Worm (Caenorhabditis elegans) whole organism, mixed stage, embryonic: Measurements from ENCODE around the gene timp-1.

Source experiments
- M03D4.4 ChIP-seq: sonication (generic microtip); optimal IDR thresholded peaks from 2 replicates; lab custom pipeline; 2017; ENCODE audit warnings: mild to moderate bottlenecking, missing genetic modification characterization, missing compliant biosample characterization
- bed-3 ChIP-seq: fragments of 200-800 bp; sonication (Bioruptor generic); optimal IDR thresholded peaks from 3 replicates; lab custom pipeline; 2018; ENCODE audit warnings: mild to moderate bottlenecking, missing genetic modification characterization, moderate library complexity, missing compliant biosample characterization
- blmp-1 ChIP-seq: fragments of 150-350 bp; optimal IDR thresholded peaks from 2 replicates; lab custom pipeline; 2014; ENCODE audit warnings: missing biosample characterization, missing genetic modification characterization
- ceh-39 ChIP-seq: fragments of 150-350 bp; optimal IDR thresholded peaks from 2 replicates; lab custom pipeline; 2014; ENCODE audit warnings: missing biosample characterization, missing genetic modification characterization
- ceh-43 ChIP-seq: fragments of 200-800 bp; sonication (Bioruptor generic); optimal IDR thresholded peaks from 2 replicates; lab custom pipeline; 2018; ENCODE audit warnings: mild to moderate bottlenecking, missing genetic modification characterization, moderate library complexity, missing compliant biosample characterization
- ceh-83 ChIP-seq: fragments of 200-800 bp; sonication (Bioruptor generic); optimal IDR thresholded peaks from 2 replicates; lab custom pipeline; 2018; ENCODE audit warnings: mild to moderate bottlenecking, missing genetic modification characterization, missing compliant biosample characterization
- ces-1 ChIP-seq: fragments of 150-350 bp; optimal IDR thresholded peaks from 2 replicates; lab custom pipeline; 2014; ENCODE audit warnings: missing biosample characterization, missing genetic modification reagents, missing genetic modification characterization
- cnd-1 ChIP-seq: fragments of 200-800 bp; sonication (Bioruptor generic); optimal IDR thresholded peaks from 2 replicates; lab custom pipeline; 2018; ENCODE audit warnings: mild to moderate bottlenecking, missing genetic modification characterization, missing compliant biosample characterization
- drap-1 ChIP-seq: fragments of 200-800 bp; sonication (Bioruptor generic); optimal IDR thresholded peaks from 3 replicates; lab custom pipeline; 2018; ENCODE audit warnings: mild to moderate bottlenecking, missing genetic modification characterization, missing compliant biosample characterization
- elt-1 ChIP-seq: sonication (generic microtip); optimal IDR thresholded peaks from 2 replicates; lab custom pipeline; 2017; ENCODE audit warnings: missing genetic modification characterization, mild to moderate bottlenecking, missing compliant biosample characterization, antibody characterized with exemption, moderate library complexity, borderline replicate concordance; ENCODE audit not compliant: insufficient read depth
- elt-3 ChIP-seq: fragments of 150-350 bp; optimal IDR thresholded peaks from 2 replicates; lab custom pipeline; 2014; ENCODE audit warnings: missing biosample characterization, missing genetic modification characterization
- flh-1 ChIP-seq: fragments of 200-800 bp; sonication (Bioruptor generic); optimal IDR thresholded peaks from 2 replicates; lab custom pipeline; 2018; ENCODE audit warnings: mild to moderate bottlenecking, missing genetic modification characterization, moderate library complexity, missing compliant biosample characterization
- ham-2 ChIP-seq: fragments of 200-800 bp; sonication (Bioruptor generic); optimal IDR thresholded peaks from 2 replicates; lab custom pipeline; 2018; ENCODE audit warnings: mild to moderate bottlenecking, missing genetic modification characterization, missing compliant biosample characterization
- hlh-1 ChIP-seq: fragments of 150-350 bp; optimal IDR thresholded peaks from 2 replicates; lab custom pipeline; 2014; ENCODE audit warnings: missing biosample characterization, missing genetic modification reagents, missing genetic modification characterization
- lin-13 ChIP-seq: fragments of 150-350 bp; optimal IDR thresholded peaks from 2 replicates; lab custom pipeline; 2014; ENCODE audit warnings: missing biosample characterization, missing genetic modification characterization
- lin-32 ChIP-seq: fragments of 200-800 bp; sonication (Bioruptor generic); optimal IDR thresholded peaks from 2 replicates; lab custom pipeline; 2018; ENCODE audit warnings: mild to moderate bottlenecking, missing genetic modification characterization, missing compliant biosample characterization
- lsy-2 ChIP-seq: fragments of 150-350 bp; optimal IDR thresholded peaks from 2 replicates; lab custom pipeline; 2014; ENCODE audit warnings: missing biosample characterization, missing genetic modification characterization
- mab-5 ChIP-seq: fragments of 150-350 bp; optimal IDR thresholded peaks from 2 replicates; lab custom pipeline; 2014; ENCODE audit warnings: missing biosample characterization, missing genetic modification characterization
- mep-1 ChIP-seq: fragments of 150-350 bp; optimal IDR thresholded peaks from 2 replicates; lab custom pipeline; 2017; ENCODE audit warnings: missing biosample characterization, missing genetic modification reagents, missing genetic modification characterization, inconsistent platforms
- mls-2 ChIP-seq: sonication (generic microtip); optimal IDR thresholded peaks from 2 replicates; lab custom pipeline; 2016; ENCODE audit warnings: mild to moderate bottlenecking, missing genetic modification characterization, moderate library complexity, missing compliant biosample characterization
- nhr-12 ChIP-seq: fragments of 150-350 bp; optimal IDR thresholded peaks from 2 replicates; lab custom pipeline; 2014; ENCODE audit warnings: missing biosample characterization, missing genetic modification characterization
- nhr-2 ChIP-seq: fragments of 150-350 bp; optimal IDR thresholded peaks from 2 replicates; lab custom pipeline; 2014; ENCODE audit warnings: missing biosample characterization, missing genetic modification characterization
- nhr-237 ChIP-seq: fragments of 150-350 bp; optimal IDR thresholded peaks from 2 replicates; lab custom pipeline; 2014; ENCODE audit warnings: missing biosample characterization, missing genetic modification characterization
- nhr-28 ChIP-seq: fragments of 150-350 bp; optimal IDR thresholded peaks from 2 replicates; lab custom pipeline; 2014; ENCODE audit warnings: missing biosample characterization, missing genetic modification characterization
- nhr-76 ChIP-seq: sonication (generic microtip); optimal IDR thresholded peaks from 2 replicates; lab custom pipeline; 2017; ENCODE audit warnings: missing biosample characterization, missing genetic modification characterization
- pha-4 ChIP-seq: fragments of 150-350 bp; optimal IDR thresholded peaks from 2 replicates; lab custom pipeline; 2018; ENCODE audit warnings: missing biosample characterization, missing genetic modification reagents, missing genetic modification characterization
- sem-2 ChIP-seq: fragments of 200-800 bp; sonication (Bioruptor generic); optimal IDR thresholded peaks from 2 replicates; lab custom pipeline; 2018; ENCODE audit warnings: mild to moderate bottlenecking, missing genetic modification characterization, missing compliant biosample characterization
- snpc-4 ChIP-seq: fragments of 150-350 bp; optimal IDR thresholded peaks from 2 replicates; lab custom pipeline; 2014; ENCODE audit warnings: missing biosample characterization, missing genetic modification characterization
- sptf-1 ChIP-seq: sonication (generic microtip); optimal IDR thresholded peaks from 2 replicates; lab custom pipeline; 2017; ENCODE audit warnings: mild to moderate bottlenecking, missing genetic modification characterization, moderate library complexity, missing compliant biosample characterization
- tbx-8 ChIP-seq: fragments of 200-800 bp; sonication (Bioruptor generic); optimal IDR thresholded peaks from 2 replicates; lab custom pipeline; 2018; ENCODE audit warnings: mild to moderate bottlenecking, missing genetic modification characterization, moderate library complexity, missing compliant biosample characterization
- unc-120 ChIP-seq: sonication (generic microtip); optimal IDR thresholded peaks from 2 replicates; lab custom pipeline; 2017; ENCODE audit warnings: missing genetic modification characterization, missing compliant biosample characterization; ENCODE audit not compliant: poor library complexity, severe bottlenecking
- unc-39 ChIP-seq: fragments of 150-350 bp; optimal IDR thresholded peaks from 2 replicates; lab custom pipeline; 2014; ENCODE audit warnings: missing biosample characterization, missing genetic modification characterization
- unc-62 ChIP-seq: fragments of 150-350 bp; optimal IDR thresholded peaks from 2 replicates; lab custom pipeline; 2014; ENCODE audit warnings: missing biosample characterization, missing genetic modification reagents, missing genetic modification characterization
- zip-8 ChIP-seq: fragments of 150-350 bp; optimal IDR thresholded peaks from 2 replicates; lab custom pipeline; 2014; ENCODE audit warnings: missing biosample characterization, missing genetic modification characterization
- ztf-11 ChIP-seq: fragments of 150-350 bp; optimal IDR thresholded peaks from 2 replicates; lab custom pipeline; 2014; ENCODE audit warnings: missing biosample characterization, missing genetic modification characterization

The timp-1 gene

DNA sequence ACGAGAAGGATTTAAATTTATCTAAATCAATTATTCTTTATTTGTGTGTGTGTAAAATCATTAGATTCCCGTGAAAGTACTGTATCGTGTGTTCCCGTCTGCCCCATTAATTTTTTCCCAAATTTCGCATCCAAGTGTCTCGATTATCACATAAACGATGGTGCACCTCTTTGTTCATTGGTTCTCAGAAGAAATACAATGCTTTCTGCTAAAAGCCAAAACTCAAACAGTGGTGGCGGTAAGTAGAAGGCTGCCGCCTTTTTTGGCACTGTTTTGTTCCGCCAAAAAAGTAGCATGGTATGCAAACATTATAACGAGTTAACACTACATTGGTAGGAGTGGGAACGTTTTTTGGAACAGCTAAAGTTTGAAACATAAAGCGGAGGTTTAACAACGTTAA is 16.4 kb downstream of the timp-1 start:
- TF ChIP-seq zip-8 (no peak), mab-5 (tag; lab: Kevin White, UChicago) (no peak), nhr-76 (tag; lab: Kevin White, UChicago) (no peak), nhr-237 (tag; lab: Kevin White, UChicago) (no peak), elt-3 (tag; lab: Kevin White, UChicago) (no peak), snpc-4 (no peak), bed-3 (GFP tag; lab: Kevin White, UChicago) (no peak), drap-1 (GFP tag; lab: Kevin White, UChicago) (no peak), tbx-8 (GFP tag; lab: Kevin White, UChicago) (no peak), elt-1 (tag; lab: Kevin White, UChicago) (no peak), unc-120 (no peak), sptf-1 (tag; lab: Kevin White, UChicago) (no peak), lin-32 (GFP tag; lab: Kevin White, UChicago) (no peak), cnd-1 (no peak), nhr-28 (no peak), nhr-2 (tag; lab: Kevin White, UChicago) (no peak), ces-1 (no peak)

DNA sequence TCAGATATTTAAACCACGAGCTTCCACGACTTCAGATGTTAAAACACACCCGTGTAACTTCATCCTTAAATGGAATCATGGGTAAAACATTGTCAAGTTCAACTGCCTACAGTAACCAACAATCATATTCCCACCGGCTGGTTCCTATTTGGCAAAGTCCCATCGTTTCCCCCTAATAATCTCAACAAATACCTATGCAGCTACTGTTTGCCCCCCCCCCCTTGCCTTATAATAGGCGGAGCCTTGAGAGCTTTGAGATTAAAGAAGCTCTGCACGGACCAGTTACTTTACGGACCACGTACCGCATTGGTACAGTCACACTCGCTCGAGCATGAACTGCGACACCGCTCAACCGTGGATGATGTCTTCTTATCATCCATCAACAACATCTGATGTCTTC is 17.6 kb downstream of the timp-1 start, which contains the start of gene pax-1:
TSS of gene pax-1 (plus strand) at position 301 of the 400 bp plus-strand sequence.
- TF ChIP-seq nhr-12 (tag; lab: Kevin White, UChicago) (no peak), lsy-2 (no peak), ceh-43 (GFP tag; lab: Kevin White, UChicago) (no peak), flh-1 (GFP tag; lab: Kevin White, UChicago) (no peak), zip-8 (no peak), ztf-11 (tag; lab: Kevin White, UChicago) (no peak)

DNA sequence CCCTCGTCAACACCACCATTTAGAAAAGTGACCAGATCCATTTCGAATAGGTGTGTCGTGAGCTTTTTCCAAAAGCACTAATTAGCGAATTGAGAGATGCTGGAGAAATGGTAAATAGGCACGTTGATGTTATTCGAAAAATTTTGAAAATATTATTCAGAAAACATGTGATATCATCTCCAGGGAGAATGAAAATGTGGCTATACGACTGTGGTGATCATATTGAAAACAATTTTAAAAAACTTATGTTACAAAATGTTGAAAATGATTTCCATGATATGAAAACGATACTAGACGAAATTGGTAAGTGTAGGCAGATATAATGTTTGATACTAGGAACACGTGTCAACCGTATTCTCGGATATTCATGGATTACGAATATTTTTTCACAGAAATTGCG is 19.8 kb downstream of the timp-1 start, which contains the start of gene K07C11.10:
TSS of gene K07C11.10 (minus strand) at position 101 of the 400 bp plus-strand sequence.
- TF ChIP-seq mls-2 (tag; lab: Kevin White, UChicago) (no peak), ces-1 (no peak), ceh-43 (GFP tag; lab: Kevin White, UChicago) (no peak), sptf-1 (tag; lab: Kevin White, UChicago) (no peak), nhr-12 (tag; lab: Kevin White, UChicago) (no peak), nhr-2 (tag; lab: Kevin White, UChicago) (no peak), nhr-28 (no peak), bed-3 (GFP tag; lab: Kevin White, UChicago) (no peak)

DNA sequence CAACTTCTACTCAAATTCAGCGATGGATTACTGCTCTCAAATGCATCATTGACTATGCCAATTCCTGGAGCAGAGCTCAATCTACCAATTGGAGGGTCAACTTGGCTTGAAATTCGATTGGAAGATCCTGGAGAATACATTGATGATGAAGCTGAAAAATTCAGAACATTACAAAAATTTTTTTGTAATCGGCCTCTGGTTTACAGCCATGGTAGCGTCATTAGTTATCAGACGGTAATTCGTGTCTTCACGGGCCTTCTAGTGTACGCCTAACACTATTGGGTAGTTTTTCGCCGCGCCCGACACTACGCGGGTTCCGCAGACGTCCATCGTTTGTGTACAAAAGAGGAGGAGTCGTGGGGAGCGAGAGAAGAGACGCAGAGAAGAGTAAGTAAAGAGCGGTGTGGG is 21.7 kb downstream of the timp-1 start:
- no peak for TF ChIP-seq mls-2 (tag; lab: Kevin White, UChicago)
- TF ChIP-seq elt-3 (tag; lab: Kevin White, UChicago), result no peak
- TF ChIP-seq lin-32 (GFP tag; lab: Kevin White, UChicago), result no peak
- TF ChIP-seq unc-120, result peak; percentile 95
- TF ChIP-seq ces-1, result no peak
- no peak for TF ChIP-seq M03D4.4 (tag; lab: Kevin White, UChicago)
- TF ChIP-seq ztf-11 (tag; lab: Kevin White, UChicago), result no peak
- no peak for TF ChIP-seq flh-1 (GFP tag; lab: Kevin White, UChicago)
- TF ChIP-seq nhr-2 (tag; lab: Kevin White, UChicago), result no peak
- peak; percentile 4 for TF ChIP-seq hlh-1 (tag; lab: Kevin White, UChicago)
- peak; percentile 39 for TF ChIP-seq lsy-2
- peak; percentile 39 for TF ChIP-seq pha-4 (tag; lab: Kevin White, UChicago)
- no peak for TF ChIP-seq blmp-1 (tag; lab: Kevin White, UChicago)
- TF ChIP-seq ham-2 (GFP tag; lab: Kevin White, UChicago), result no peak
- TF ChIP-seq ceh-83 (GFP tag; lab: Kevin White, UChicago), result no peak
- TF ChIP-seq drap-1 (GFP tag; lab: Kevin White, UChicago), result peak; percentile 83
- TF ChIP-seq cnd-1, result peak; percentile 8
- TF ChIP-seq snpc-4, result no peak
- no peak for TF ChIP-seq elt-1 (tag; lab: Kevin White, UChicago)
- peak; percentile 17 for TF ChIP-seq lin-13
- TF ChIP-seq bed-3 (GFP tag; lab: Kevin White, UChicago), result no peak
- TF ChIP-seq nhr-28, result no peak
- no peak for TF ChIP-seq zip-8
- peak; percentile 23 for TF ChIP-seq mep-1
- TF ChIP-seq sptf-1 (tag; lab: Kevin White, UChicago), result peak; percentile 31
- TF ChIP-seq ceh-39 (tag; lab: Kevin White, UChicago), result peak; percentile 39
- TF ChIP-seq nhr-237 (tag; lab: Kevin White, UChicago), result no peak
- TF ChIP-seq nhr-76 (tag; lab: Kevin White, UChicago), result no peak
- no peak for TF ChIP-seq unc-39 (tag; lab: Kevin White, UChicago)
- no peak for TF ChIP-seq nhr-12 (tag; lab: Kevin White, UChicago)
- TF ChIP-seq tbx-8 (GFP tag; lab: Kevin White, UChicago), result no peak
- TF ChIP-seq unc-62 (GFP tag; lab: Kevin White, UChicago), result no peak
- TF ChIP-seq sem-2 (GFP tag; lab: Kevin White, UChicago), result no peak
- TF ChIP-seq ceh-43 (GFP tag; lab: Kevin White, UChicago), result no peak
- TF ChIP-seq mab-5 (tag; lab: Kevin White, UChicago), result no peak
